Worm (Caenorhabditis elegans): ENCODE measurements around the gene Y62H9A.15.
A peak's percentile ranks its signal among the peaks of the same experiment; 100 is the strongest.

Gene Y62H9A.15

DNA sequence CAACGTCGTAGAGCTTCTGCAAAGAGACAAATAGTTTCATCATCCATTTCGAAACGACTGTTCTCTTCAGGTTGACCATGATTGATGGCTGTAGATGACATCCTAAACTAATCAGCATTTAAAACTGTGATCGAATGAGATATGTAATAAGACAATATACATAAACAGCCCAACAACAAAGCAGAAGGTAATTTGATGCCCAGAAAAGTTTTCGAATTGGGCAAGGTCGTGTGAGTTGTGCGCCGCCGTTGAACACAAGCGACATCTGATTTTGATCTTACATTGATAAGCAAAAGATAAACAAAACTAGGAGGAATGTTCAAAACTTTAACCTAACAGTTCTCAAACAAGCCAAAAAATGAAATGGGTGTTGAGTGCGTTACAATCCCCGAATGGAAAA, 24.4 kb downstream of the Y62H9A.15 start, which contains the start of gene Y62H9A.7:
Gene Y62H9A.7, minus strand, starts transcription at position 101 of the 400 bp plus-strand sequence.
- TF ChIP-seq nhr-41 (GFP tag; IDR thresholded peaks at IDR 0.05) (no peak), ces-1 (GFP tag; optimal IDR thresholded peaks at IDR 0.05) (no peak), attf-4 (tag; optimal IDR thresholded peaks at IDR 0.05) (no peak), saeg-2 (GFP tag; IDR thresholded peaks at IDR 0.05) (no peak), hlh-11 (tag; optimal IDR thresholded peaks at IDR 0.05) (no peak), lin-1 (GFP tag; IDR thresholded peaks at IDR 0.05) (no peak)

DNA sequence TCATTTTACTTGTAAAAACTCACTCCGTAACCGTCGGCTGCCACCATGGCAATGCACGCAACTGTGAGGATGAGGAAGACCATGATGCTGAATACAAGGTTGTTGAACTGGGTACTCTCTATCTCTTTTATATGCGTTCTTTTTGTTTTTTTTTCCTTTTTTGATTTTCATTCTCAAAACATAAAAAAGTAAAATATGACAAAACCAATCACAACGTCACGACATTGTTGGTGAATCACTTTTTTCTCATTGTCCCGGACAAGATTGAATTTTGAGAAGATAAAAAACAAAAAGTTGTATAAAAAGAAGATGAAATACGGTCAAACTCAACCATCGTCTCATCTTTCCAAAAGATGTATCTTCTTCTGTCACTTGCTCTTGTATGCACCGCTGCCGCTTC, 27.1 kb downstream of the Y62H9A.15 start, which contains the start of the genes Y62H9A.5 and ule-5:
Gene Y62H9A.5, minus strand, starts transcription at position 101 of the 400 bp plus-strand sequence.
Gene ule-5, plus strand, starts transcription at position 328 of the 400 bp plus-strand sequence.
- TF ChIP-seq dve-1 (tag; optimal IDR thresholded peaks at IDR 0.05; ENCODE audit: insufficient read depth): no peak
- no peak for TF ChIP-seq egl-43 (GFP tag; IDR thresholded peaks at IDR 0.05)
- TF ChIP-seq snpc-4 (tag; optimal IDR thresholded peaks at IDR 0.05): no peak
- no peak for TF ChIP-seq madf-5 (GFP tag; IDR thresholded peaks at IDR 0.05)
- no peak for TF ChIP-seq mxl-2 (GFP tag; conservative IDR thresholded peaks at IDR 0.05)
- no peak for TF ChIP-seq nhr-10 (tag; optimal IDR thresholded peaks at IDR 0.05)
- no peak for TF ChIP-seq lin-13 (GFP tag; optimal IDR thresholded peaks at IDR 0.05)
- no peak for TF ChIP-seq mes-2 (tag; optimal IDR thresholded peaks at IDR 0.05; ENCODE audit: poor library complexity, severe bottlenecking)
- TF ChIP-seq daf-12 (tag; optimal IDR thresholded peaks at IDR 0.05): no peak
- no peak for TF ChIP-seq unc-130 (GFP tag; optimal IDR thresholded peaks at IDR 0.05)

DNA sequence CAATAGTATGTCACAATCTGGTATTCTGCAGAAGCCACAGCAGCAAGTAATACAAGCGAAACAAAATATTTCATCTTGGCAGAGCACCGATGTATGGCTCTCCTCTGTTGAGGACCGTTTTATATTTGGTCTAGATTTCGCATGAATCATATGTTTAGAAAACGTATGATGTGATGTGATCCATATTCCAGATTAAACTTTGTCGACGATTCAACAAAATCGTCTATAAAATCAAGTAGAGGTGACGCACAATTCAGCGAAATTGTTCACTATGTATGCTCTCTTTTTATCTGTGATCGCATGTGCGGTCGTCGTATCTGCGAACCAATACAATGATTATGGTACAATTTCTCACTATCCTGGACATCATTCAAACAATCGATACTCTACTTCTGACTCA, 30.1 kb downstream of the Y62H9A.15 start, which contains the start of the genes Y62H9A.3 and Y62H9A.4:
Gene Y62H9A.3, minus strand, starts transcription at position 101 of the 400 bp plus-strand sequence.
Gene Y62H9A.4, plus strand, starts transcription at position 256 of the 400 bp plus-strand sequence.
- TF ChIP-seq unc-62 (GFP tag; optimal IDR thresholded peaks at IDR 0.05 in 1 of 2): peak in 1 of 2 experiments; percentile 55
- no peak for TF ChIP-seq unc-62 (tag; optimal IDR thresholded peaks at IDR 0.05)
- TF ChIP-seq R02D3.7 (tag; optimal IDR thresholded peaks at IDR 0.05): no peak
- TF ChIP-seq nhr-25 (tag; optimal IDR thresholded peaks at IDR 0.05; ENCODE audit: borderline replicate concordance, insufficient read depth): no peak

DNA sequence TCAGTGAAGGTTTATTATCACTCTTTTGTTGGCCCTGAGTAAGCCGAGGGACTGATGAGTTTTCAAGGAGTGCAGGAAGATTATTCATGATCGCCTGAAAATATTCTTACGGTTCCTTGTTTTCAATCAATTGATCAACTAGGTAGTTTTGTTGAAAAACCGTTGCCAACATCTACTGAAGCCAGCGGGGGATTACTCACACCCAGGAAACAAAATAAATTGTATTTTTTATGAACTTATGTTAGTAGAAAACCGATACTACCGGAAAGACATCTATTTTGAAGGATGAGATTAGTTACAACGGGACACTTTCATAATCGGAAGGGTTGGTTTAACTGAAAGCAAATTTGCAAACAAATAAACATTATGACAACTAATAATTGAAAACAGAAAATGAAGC, 31.8 kb downstream of the Y62H9A.15 start, which contains the start of gene Y62H9A.2:
Gene Y62H9A.2, minus strand, starts transcription at position 101 of the 400 bp plus-strand sequence.
- TF ChIP-seq dmd-6 (GFP tag; IDR thresholded peaks at IDR 0.05): no peak
- no peak for TF ChIP-seq lim-7 (GFP tag; IDR thresholded peaks at IDR 0.05)
- TF ChIP-seq cey-2 (tag; optimal IDR thresholded peaks at IDR 0.05; ENCODE audit: borderline replicate concordance, insufficient read depth): no peak
- no peak for TF ChIP-seq ztf-11 (tag; optimal IDR thresholded peaks at IDR 0.05)
- no peak for TF ChIP-seq saeg-2 (GFP tag; IDR thresholded peaks at IDR 0.05)
- TF ChIP-seq daf-8 (GFP tag; IDR thresholded peaks at IDR 0.05): no peak
- TF ChIP-seq ceh-32 (tag; optimal IDR thresholded peaks at IDR 0.05; ENCODE audit: poor library complexity): no peak
- no peak for TF ChIP-seq php-3 (GFP tag; IDR thresholded peaks at IDR 0.05)
- TF ChIP-seq hlh-11 (tag; optimal IDR thresholded peaks at IDR 0.05): no peak
- TF ChIP-seq arid-1 (GFP tag; conservative IDR thresholded peaks at IDR 0.05): no peak
- TF ChIP-seq sdz-12 (GFP tag; optimal IDR thresholded peaks at IDR 0.05): no peak
- no peak for TF ChIP-seq unc-130 (GFP tag; optimal IDR thresholded peaks at IDR 0.05)
- no peak for TF ChIP-seq daf-19 (GFP tag; conservative IDR thresholded peaks at IDR 0.05)
- TF ChIP-seq snpc-1.2 (GFP tag; IDR thresholded peaks at IDR 0.05): no peak

DNA sequence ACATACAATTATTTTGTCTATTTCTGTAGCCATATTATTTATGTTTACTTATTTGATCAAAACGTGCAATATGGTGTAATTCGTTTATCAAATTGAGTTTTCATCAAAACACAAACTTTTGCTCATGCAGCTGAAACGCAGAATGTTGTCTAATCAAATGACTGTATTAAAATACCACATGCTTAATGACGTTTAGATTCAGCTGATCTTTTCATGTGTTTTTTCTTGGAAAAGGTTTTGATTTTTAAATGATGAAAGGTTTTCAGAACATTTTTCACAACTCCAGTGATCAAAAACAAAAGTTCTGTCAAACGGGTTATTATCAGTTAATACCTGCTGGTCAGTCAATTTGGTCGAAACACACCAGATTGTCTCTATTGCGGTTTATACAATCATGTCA, 34.7 kb downstream of the Y62H9A.15 start, which contains the start of gene Y62H9A.1:
Gene Y62H9A.1, plus strand, starts transcription at position 282 of the 400 bp plus-strand sequence.
- no peak for TF ChIP-seq nhr-42 (GFP tag; IDR thresholded peaks at IDR 0.05)
- TF ChIP-seq nhr-237 (tag; optimal IDR thresholded peaks at IDR 0.05): no peak
- no peak for TF ChIP-seq ceh-20 (GFP tag; IDR thresholded peaks at IDR 0.05)
- TF ChIP-seq lin-13 (GFP tag; optimal IDR thresholded peaks at IDR 0.05): no peak
